Fruit fly (Drosophila melanogaster) whole organism: ENCODE results near the gene Lamtor3.

Experiments used
- CG8478 ChIP-seq: fragments of >200 bp; optimal IDR thresholded peaks from 2 replicates; lab custom pipeline; 2018; ENCODE audit warnings: inconsistent platforms
- Dll ChIP-seq: fragments of >200 bp; optimal IDR thresholded peaks from 2 replicates; lab custom pipeline; 2017
- EcR ChIP-seq, 2 experiments: fragments of >200 bp; optimal IDR thresholded peaks; 2 replicates each; lab custom pipeline; 2017; ENCODE audit warnings: missing biosample characterization in 2 of 2, missing genetic modification characterization in 2 of 2, missing genetic modification reagents in 2 of 2
- pan ChIP-seq: fragments of >200 bp; optimal IDR thresholded peaks from 2 replicates; lab custom pipeline; 2017
- psq ChIP-seq: fragments of >200 bp; optimal IDR thresholded peaks from 2 replicates; lab custom pipeline; 2017
- usp ChIP-seq: fragments of >200 bp; optimal IDR thresholded peaks from 2 replicates; lab custom pipeline; 2017; ENCODE audit warnings: missing biosample characterization, missing genetic modification characterization, mixed read lengths

Gene Lamtor3

dm6 chr2L:17485457-17485856 lies 4.4 kb downstream of the Lamtor3 start, which contains the start of the genes CG43221 and CG43645:
CG43221 (plus strand) TSS chr2L:17485757.
CG43645 (plus strand) TSS chr2L:17485757.
- TF ChIP-seq CG8478 (lab: Kevin White, UChicago) = no peak
- no peak for TF ChIP-seq pan
- no peak for TF ChIP-seq psq (lab: Kevin White, UChicago)
- no peak for TF ChIP-seq EcR (GFP tag; optimal IDR thresholded peaks at IDR 0.05; lab: Kevin White, UChicago)
- TF ChIP-seq usp = no peak
- TF ChIP-seq Dll (lab: Kevin White, UChicago) = no peak

- TF ChIP-seq pan (no peak), usp (no peak), EcR (GFP tag; optimal IDR thresholded peaks at IDR 0.05; lab: Kevin White, UChicago) (no peak), psq (lab: Kevin White, UChicago) (no peak)
Measured at dm6 chr2L:17486264-17486663, 5.2 kb downstream of the Lamtor3 start, which contains the start of gene CG43220. CG43220 (plus strand) TSS chr2L:17486564.

- no peak for TF ChIP-seq pan
- TF ChIP-seq CG8478 (lab: Kevin White, UChicago) = no peak
- TF ChIP-seq usp = no peak
- no peak for TF ChIP-seq Dll (lab: Kevin White, UChicago)
- TF ChIP-seq psq (lab: Kevin White, UChicago) = no peak
- no peak for TF ChIP-seq EcR (GFP tag; optimal IDR thresholded peaks at IDR 0.05; lab: Kevin White, UChicago)
Measured at dm6 chr2L:17492680-17493079, 11.6 kb downstream of the Lamtor3 start.

- no peak for TF ChIP-seq Dll (lab: Kevin White, UChicago)
- TF ChIP-seq pan = no peak
- no peak for TF ChIP-seq EcR (GFP tag; optimal IDR thresholded peaks at IDR 0.05; lab: Kevin White, UChicago)
- no peak for TF ChIP-seq usp
- no peak for TF ChIP-seq CG8478 (lab: Kevin White, UChicago)
- no peak for TF ChIP-seq psq (lab: Kevin White, UChicago)
Measured at dm6 chr2L:17495759-17496158, 14.7 kb downstream of the Lamtor3 start.

dm6 chr2L:17497108-17497507 lies 16.1 kb downstream of the Lamtor3 start, which contains the start of gene qua:
qua (minus strand) TSS chr2L:17497208.
- peak; percentile 47 for TF ChIP-seq pan
- no peak for TF ChIP-seq usp

- TF ChIP-seq pan (no peak), EcR (GFP tag; optimal IDR thresholded peaks at IDR 0.05; lab: Kevin White, UChicago) (no peak), CG8478 (lab: Kevin White, UChicago) (no peak), Dll (lab: Kevin White, UChicago) (no peak), psq (lab: Kevin White, UChicago) (no peak), usp (no peak)
Measured at dm6 chr2L:17498721-17499120, 17.7 kb downstream of the Lamtor3 start, which contains the start of gene CG15142. CG15142 (minus strand) TSS chr2L:17498821.

dm6 chr2L:17500946-17501451 lies 20.0 kb downstream of the Lamtor3 start, which contains the start of the genes mEFTs and Dhc36C:
mEFTs (minus strand) TSS chr2L:17501106.
Dhc36C (plus strand) TSS chr2L:17501401.
- TF ChIP-seq pan (no peak), EcR (GFP tag; optimal IDR thresholded peaks at IDR 0.05; lab: Kevin White, UChicago) (no peak), Dll (lab: Kevin White, UChicago) (no peak), psq (lab: Kevin White, UChicago) (no peak), CG8478 (lab: Kevin White, UChicago) (no peak), usp (no peak)

dm6 chr2L:17514090-17514715 lies 33.2 kb downstream of the Lamtor3 start:
- TF ChIP-seq CG8478 (lab: Kevin White, UChicago) (no peak), pan (no peak), EcR (GFP tag; optimal IDR thresholded peaks at IDR 0.05; lab: Kevin White, UChicago) (no peak), Dll (lab: Kevin White, UChicago) (no peak), psq (lab: Kevin White, UChicago) (no peak), usp (no peak)

- TF ChIP-seq EcR (GFP tag; optimal IDR thresholded peaks at IDR 0.05; lab: Kevin White, UChicago) (no peak), psq (lab: Kevin White, UChicago) (no peak), CG8478 (lab: Kevin White, UChicago) (no peak), pan (no peak)
Measured at dm6 chr2L:17524449-17524848, 43.4 kb downstream of the Lamtor3 start, which contains the start of gene CG15143. CG15143 (minus strand) TSS chr2L:17524549.

dm6 chr2L:17529022-17529421 lies 48.0 kb downstream of the Lamtor3 start, which contains the start of gene CG15144:
CG15144 (minus strand) TSS chr2L:17529122.
- TF ChIP-seq usp = no peak
- TF ChIP-seq pan = no peak
- no peak for TF ChIP-seq Dll (lab: Kevin White, UChicago)
- TF ChIP-seq psq (lab: Kevin White, UChicago) = no peak
- no peak for TF ChIP-seq CG8478 (lab: Kevin White, UChicago)
- no peak for TF ChIP-seq EcR (GFP tag; optimal IDR thresholded peaks at IDR 0.05; lab: Kevin White, UChicago)
